Worm (Caenorhabditis elegans) whole organism, L1 larva: ENCODE results near the gene Y71H2AM.3.

Experiments
- C04F5.9 ChIP-seq: sonication (generic microtip); optimal IDR thresholded peaks from 2 replicates; lab custom pipeline; 2016; ENCODE audit warnings: missing genetic modification characterization, missing compliant biosample characterization
- C34B4.2 ChIP-seq: sonication (generic microtip); optimal IDR thresholded peaks from 2 replicates; lab custom pipeline; 2017; ENCODE audit warnings: mild to moderate bottlenecking, missing genetic modification characterization, missing compliant biosample characterization
- F16B12.6 ChIP-seq: fragments of 150-350 bp; optimal IDR thresholded peaks from 2 replicates; lab custom pipeline; 2014; ENCODE audit warnings: missing biosample characterization, missing genetic modification characterization
- alr-1 ChIP-seq: fragments of 200-800 bp; sonication (Bioruptor generic); optimal IDR thresholded peaks from 2 replicates; lab custom pipeline; 2018; ENCODE audit warnings: borderline replicate concordance, mild to moderate bottlenecking, missing genetic modification characterization, missing compliant biosample characterization
- aly-2 ChIP-seq: fragments of 150-350 bp; optimal IDR thresholded peaks from 2 replicates; lab custom pipeline; 2014; ENCODE audit warnings: missing biosample characterization, missing genetic modification characterization
- ama-1 ChIP-seq: fragments of 150-350 bp; optimal IDR thresholded peaks from 2 replicates; lab custom pipeline; 2014
- ceh-63 ChIP-seq: fragments of 200-800 bp; sonication (Bioruptor generic); optimal IDR thresholded peaks from 2 replicates; lab custom pipeline; 2018; ENCODE audit warnings: mild to moderate bottlenecking, missing genetic modification characterization, missing compliant biosample characterization
- ceh-88 ChIP-seq: fragments of 200-800 bp; sonication (Bioruptor generic); IDR thresholded peaks from 2 replicates; pipeline ENCODE4 v1.3.6; 2022; ENCODE audit warnings: missing genetic modification characterization, missing compliant biosample characterization
- ces-1 ChIP-seq: fragments of 150-350 bp; optimal IDR thresholded peaks from 2 replicates; lab custom pipeline; 2014; ENCODE audit warnings: missing biosample characterization, missing genetic modification reagents, missing genetic modification characterization
- dpl-1 ChIP-seq, 3 experiments: fragments of 150-350 bp in 2 of 3; sonication (generic microtip) in 1 of 3; optimal IDR thresholded peaks; 2 replicates each; lab custom pipeline; 2014 to 2017; ENCODE audit warnings: missing biosample characterization in 3 of 3, missing genetic modification characterization in 3 of 3, missing genetic modification reagents in 3 of 3
- dsc-1 ChIP-seq: sonication (generic microtip); optimal IDR thresholded peaks from 2 replicates; lab custom pipeline; 2016; ENCODE audit warnings: mild to moderate bottlenecking, missing genetic modification characterization, missing compliant biosample characterization
- egl-13 ChIP-seq: sonication (generic microtip); optimal IDR thresholded peaks from 2 replicates; lab custom pipeline; 2016; ENCODE audit warnings: missing genotype, missing genetic modification reagents, missing genetic modification characterization, missing compliant biosample characterization
- egl-27 ChIP-seq, 2 experiments: fragments of 150-350 bp in 1 of 2; sonication (generic microtip); optimal IDR thresholded peaks; 3 replicates each; lab custom pipeline; 2017 to 2018; ENCODE audit warnings: missing biosample characterization in 2 of 2, missing genetic modification characterization in 2 of 2, missing genetic modification reagents in 2 of 2
- elt-2 ChIP-seq: sonication (generic microtip); optimal IDR thresholded peaks from 2 replicates; lab custom pipeline; 2016; ENCODE audit warnings: missing genetic modification characterization, mild to moderate bottlenecking, inconsistent platforms, missing compliant biosample characterization, missing genetic modification reagents
- elt-3 ChIP-seq, 6 experiments: fragments of 150-350 bp in 1 of 6; sonication (generic microtip); optimal IDR thresholded peaks; 2 replicates each; lab custom pipeline; 2017 to 2018; ENCODE audit warnings: missing biosample characterization in 6 of 6, missing genetic modification characterization in 6 of 6, inconsistent platforms in 1 of 6
- fkh-10 ChIP-seq: sonication (generic microtip); optimal IDR thresholded peaks from 2 replicates; lab custom pipeline; 2017; ENCODE audit warnings: missing biosample characterization, missing genetic modification reagents, missing genetic modification characterization
- hlh-4 ChIP-seq: sonication (generic microtip); optimal IDR thresholded peaks from 2 replicates; lab custom pipeline; 2016; ENCODE audit warnings: mild to moderate bottlenecking, missing genetic modification characterization, missing compliant biosample characterization
- hpl-2 ChIP-seq: fragments of 150-350 bp; optimal IDR thresholded peaks from 2 replicates; lab custom pipeline; 2014; ENCODE audit warnings: missing biosample characterization, missing genetic modification reagents, missing genetic modification characterization
- lin-39 ChIP-seq: fragments of 150-350 bp; optimal IDR thresholded peaks from 2 replicates; lab custom pipeline; 2014; ENCODE audit warnings: missing biosample characterization, missing genetic modification reagents, missing genetic modification characterization
- lir-3 ChIP-seq: sonication (generic microtip); optimal IDR thresholded peaks from 2 replicates; lab custom pipeline; 2016; ENCODE audit warnings: mild to moderate bottlenecking, missing genetic modification characterization, moderate library complexity, missing compliant biosample characterization; ENCODE audit not compliant: poor library complexity
- lsy-2 ChIP-seq, 2 experiments: fragments of 150-350 bp; optimal IDR thresholded peaks; 2 replicates each; lab custom pipeline; 2014; ENCODE audit warnings: missing biosample characterization in 2 of 2, missing genetic modification characterization in 2 of 2
- mab-9 ChIP-seq: fragments of 200-800 bp; sonication (Bioruptor generic); IDR thresholded peaks from 2 replicates; pipeline ENCODE4 v1.3.6; 2022; ENCODE audit warnings: missing genetic modification reagents, missing genetic modification characterization, missing compliant biosample characterization
- mef-2 ChIP-seq: fragments of 150-350 bp; optimal IDR thresholded peaks from 2 replicates; lab custom pipeline; 2014; ENCODE audit warnings: missing biosample characterization, missing genetic modification characterization
- nhr-11 ChIP-seq: fragments of 150-350 bp; optimal IDR thresholded peaks from 2 replicates; lab custom pipeline; 2014; ENCODE audit warnings: missing biosample characterization, missing genetic modification characterization
- nhr-20 ChIP-seq: sonication (generic microtip); optimal IDR thresholded peaks from 2 replicates; lab custom pipeline; 2016; ENCODE audit warnings: mild to moderate bottlenecking, missing genetic modification characterization, missing compliant biosample characterization
- nhr-76 ChIP-seq: sonication (generic microtip); optimal IDR thresholded peaks from 2 replicates; lab custom pipeline; 2017; ENCODE audit warnings: missing biosample characterization, missing genetic modification characterization
- nhr-77 ChIP-seq: fragments of 150-350 bp; optimal IDR thresholded peaks from 2 replicates; lab custom pipeline; 2014; ENCODE audit warnings: missing biosample characterization, missing genetic modification characterization
- nhr-84 ChIP-seq: sonication (generic microtip); optimal IDR thresholded peaks from 2 replicates; lab custom pipeline; 2017; ENCODE audit warnings: missing biosample characterization, missing genetic modification characterization
- nhr-85 ChIP-seq: sonication (generic microtip); peaks from one replicate; lab custom pipeline; 2016; ENCODE audit warnings: missing genetic modification characterization, inconsistent platforms, missing compliant biosample characterization
- nhr-90 ChIP-seq: sonication (generic microtip); optimal IDR thresholded peaks from 2 replicates; lab custom pipeline; 2016; ENCODE audit warnings: mild to moderate bottlenecking, missing genetic modification characterization, missing compliant biosample characterization; ENCODE audit not compliant: poor library complexity
- pag-3 ChIP-seq: sonication (generic microtip); optimal IDR thresholded peaks from 2 replicates; lab custom pipeline; 2017; ENCODE audit warnings: missing genetic modification characterization, mild to moderate bottlenecking, missing compliant biosample characterization, antibody characterized with exemption, borderline replicate concordance; ENCODE audit not compliant: insufficient read depth
- skn-1 ChIP-seq: fragments of 150-350 bp; optimal IDR thresholded peaks from 2 replicates; lab custom pipeline; 2014; ENCODE audit warnings: missing biosample characterization, missing genetic modification characterization
- snu-23 ChIP-seq: sonication (generic microtip); optimal IDR thresholded peaks from 2 replicates; lab custom pipeline; 2016; ENCODE audit warnings: missing genetic modification characterization, missing compliant biosample characterization
- sup-37 ChIP-seq: fragments of 200-800 bp; sonication (Bioruptor generic); optimal IDR thresholded peaks from 2 replicates; lab custom pipeline; 2018; ENCODE audit warnings: mild to moderate bottlenecking, missing genetic modification characterization, missing compliant biosample characterization
- tbx-2 ChIP-seq: sonication (generic microtip); optimal IDR thresholded peaks from 2 replicates; lab custom pipeline; 2016; ENCODE audit warnings: missing genetic modification characterization, missing compliant biosample characterization
- tlp-1 ChIP-seq: fragments of 150-350 bp; optimal IDR thresholded peaks from 2 replicates; lab custom pipeline; 2014; ENCODE audit warnings: missing biosample characterization, missing genetic modification characterization
- unc-62 ChIP-seq: fragments of 150-350 bp; optimal IDR thresholded peaks from 2 replicates; lab custom pipeline; 2014; ENCODE audit warnings: missing biosample characterization, missing genetic modification reagents, missing genetic modification characterization
- xbp-1 ChIP-seq: sonication (generic microtip); optimal IDR thresholded peaks from 2 replicates; lab custom pipeline; 2016; ENCODE audit warnings: missing genetic modification characterization, missing compliant biosample characterization
- zag-1 ChIP-seq: fragments of 150-350 bp; optimal IDR thresholded peaks from 2 replicates; lab custom pipeline; 2014; ENCODE audit warnings: missing biosample characterization, missing genetic modification characterization
- ztf-11 ChIP-seq, 2 experiments: sonication (generic microtip); optimal IDR thresholded peaks; 2 replicates each; lab custom pipeline; 2016 to 2017; ENCODE audit warnings: missing genetic modification characterization in 2 of 2, missing biosample characterization in 1 of 2, missing compliant biosample characterization in 1 of 2

Y71H2AM.3 gene

DNA sequence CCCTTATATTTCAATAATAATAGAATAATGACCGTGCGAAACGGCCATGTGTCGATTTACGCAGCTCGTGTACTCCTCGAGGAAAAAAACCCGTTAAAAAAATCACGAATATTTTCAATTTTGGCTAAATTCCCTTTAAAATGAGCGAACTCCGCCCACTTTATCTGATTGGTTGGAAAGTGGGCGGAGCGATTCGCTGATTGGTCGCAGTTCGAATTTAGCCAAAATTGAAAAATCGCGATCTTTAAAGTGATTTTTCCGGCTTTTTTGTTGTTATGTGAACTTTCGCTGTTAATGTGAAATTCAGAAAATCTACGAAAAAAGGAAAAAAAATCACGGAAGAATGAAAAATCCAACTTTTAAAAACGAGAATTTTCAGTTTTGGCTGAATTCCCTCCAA lies 12.6 kb downstream of the Y71H2AM.3 start:
- no peak for TF ChIP-seq pag-3 (tag; lab: Kevin White, UChicago)
- no peak for TF ChIP-seq mab-9
- no peak for TF ChIP-seq ama-1 (lab: Kevin White, UChicago)
- TF ChIP-seq ceh-63 (GFP tag; lab: Kevin White, UChicago) = no peak
- no peak for TF ChIP-seq skn-1
- TF ChIP-seq xbp-1 (tag; lab: Kevin White, UChicago) = no peak
- TF ChIP-seq lin-39 (tag; lab: Kevin White, UChicago) = no peak
- TF ChIP-seq unc-62 (GFP tag; lab: Kevin White, UChicago) = no peak
- TF ChIP-seq egl-27 (tag; optimal IDR thresholded peaks at IDR 0.05; lab: Kevin White, UChicago) = no peak
- TF ChIP-seq nhr-85 = no peak
- no peak for TF ChIP-seq mef-2 (tag; lab: Kevin White, UChicago)
- TF ChIP-seq dsc-1 (tag; lab: Kevin White, UChicago) = no peak

ce11 chrIII:2818980-2819379 lies 13.8 kb downstream of the Y71H2AM.3 start, which contains the start of gene pipp-4P:
Gene pipp-4P, plus strand, starts transcription at chrIII:2819280.
- TF ChIP-seq nhr-20 (no peak), egl-27 (tag; optimal IDR thresholded peaks at IDR 0.05; lab: Kevin White, UChicago) (no peak), ceh-88 (GFP tag; lab: Robert Waterston, UW) (no peak), F16B12.6 (tag; lab: Kevin White, UChicago) (no peak), lsy-2 (tag; optimal IDR thresholded peaks at IDR 0.05; lab: Kevin White, UChicago) (no peak), aly-2 (tag; lab: Kevin White, UChicago) (no peak)

ce11 chrIII:2826770-2827169 lies 21.5 kb downstream of the Y71H2AM.3 start, which contains the start of gene Y71H2AM.1:
Gene Y71H2AM.1, plus strand, starts transcription at chrIII:2827070.
- TF ChIP-seq C04F5.9 (tag; lab: Kevin White, UChicago) (no peak), elt-3 (tag; optimal IDR thresholded peaks at IDR 0.05; lab: Kevin White, UChicago) (no peak), ces-1 (GFP tag; lab: Kevin White, UChicago) (no peak), nhr-84 (tag; lab: Kevin White, UChicago) (no peak), nhr-76 (tag; lab: Kevin White, UChicago) (no peak), zag-1 (tag; lab: Kevin White, UChicago) (no peak), hlh-4 (no peak), snu-23 (GFP tag; lab: Kevin White, UChicago) (no peak), nhr-77 (tag; lab: Kevin White, UChicago) (no peak), fkh-10 (GFP tag; lab: Kevin White, UChicago) (no peak)
- TF ChIP-seq, all 84 proteins: peak for 0

DNA sequence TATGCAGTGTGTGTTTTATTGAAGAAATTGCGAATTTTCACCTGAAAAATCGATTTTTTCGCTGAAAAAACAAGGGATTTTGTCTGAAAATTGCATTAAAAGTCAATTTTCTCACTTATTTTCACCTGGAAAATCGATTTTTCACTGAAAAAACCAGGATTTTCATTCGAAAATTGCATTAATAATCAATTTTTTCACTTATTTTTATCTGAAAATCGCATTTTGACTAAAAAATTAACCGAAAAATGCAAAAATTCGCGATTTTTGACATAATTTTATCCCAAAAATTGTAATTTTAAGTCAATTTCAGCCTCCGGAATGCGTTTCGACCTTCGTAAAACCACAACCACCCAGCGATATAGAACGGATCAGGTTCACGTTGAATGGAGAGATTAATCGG lies 27.3 kb downstream of the Y71H2AM.3 start, which contains the start of gene Y71H2AM.29:
Gene Y71H2AM.29 (plus strand): TSS at position 301 of the 400 bp plus-strand sequence.
- TF ChIP-seq dpl-1 (GFP tag; optimal IDR thresholded peaks at IDR 0.05; lab: Kevin White, UChicago) (no peak), nhr-11 (tag; lab: Kevin White, UChicago) (no peak), hpl-2 (GFP tag; lab: Kevin White, UChicago) (no peak), ztf-11 (tag; optimal IDR thresholded peaks at IDR 0.05; lab: Kevin White, UChicago) (no peak), sup-37 (GFP tag; lab: Kevin White, UChicago) (no peak), xbp-1 (tag; lab: Kevin White, UChicago) (no peak), egl-13 (tag; lab: Kevin White, UChicago) (no peak), C34B4.2 (tag; lab: Kevin White, UChicago) (no peak), nhr-90 (tag; lab: Kevin White, UChicago) (no peak), pag-3 (tag; lab: Kevin White, UChicago) (no peak), mef-2 (tag; lab: Kevin White, UChicago) (no peak), elt-2 (tag; lab: Kevin White, UChicago) (no peak), alr-1 (tag; lab: Kevin White, UChicago) (no peak), egl-27 (tag; optimal IDR thresholded peaks at IDR 0.05; lab: Kevin White, UChicago) (no peak), ceh-88 (GFP tag; lab: Robert Waterston, UW) (no peak), nhr-84 (tag; lab: Kevin White, UChicago) (no peak), tlp-1 (no peak), lir-3 (tag; lab: Kevin White, UChicago) (no peak), tbx-2 (tag; lab: Kevin White, UChicago) (no peak)
